Fruit fly (Drosophila melanogaster): ENCODE results near the gene cutlet.

The cutlet gene

dm6 chr2L:3737682-3738081 is 26.1 kb upstream of the cutlet start (continued):
- TF ChIP-seq usp (GFP tag; optimal IDR thresholded peaks at IDR 0.05), result no peak
- TF ChIP-seq gem (tag; optimal IDR thresholded peaks at IDR 0.05), result peak; percentile 21
- no peak for TF ChIP-seq mirr (GFP tag; optimal IDR thresholded peaks at IDR 0.05)
- TF ChIP-seq CG12391 (tag; optimal IDR thresholded peaks at IDR 0.05), result no peak
- TF ChIP-seq dmrt99B (tag; optimal IDR thresholded peaks at IDR 0.05), result peak; percentile 30
- TF ChIP-seq CG6791 (GFP tag; IDR thresholded peaks at IDR 0.05; ENCODE audit: partially characterized antibody), result no peak
- TF ChIP-seq CG4424 (GFP tag; optimal IDR thresholded peaks at IDR 0.05), result no peak
- peak in 1 of 2 experiments; percentile 22 for TF ChIP-seq eve (GFP tag; optimal IDR thresholded peaks at IDR 0.05)
- TF ChIP-seq Hmr (GFP tag; optimal IDR thresholded peaks at IDR 0.05), result peak; percentile 27
- peak; percentile 37 for TF ChIP-seq CG3281 (GFP tag; optimal IDR thresholded peaks at IDR 0.05)
- TF ChIP-seq CG15696 (tag; optimal IDR thresholded peaks at IDR 0.05), result no peak
- TF ChIP-seq CG17361 (GFP tag; IDR thresholded peaks at IDR 0.05), result no peak
- TF ChIP-seq Ets65A (GFP tag), result peak; percentile 15
- no peak for TF ChIP-seq CG4328 (GFP tag; optimal IDR thresholded peaks at IDR 0.05)
- TF ChIP-seq Meics (GFP tag; optimal IDR thresholded peaks at IDR 0.05), result peak; percentile 19
- peak; percentile 29 for TF ChIP-seq CG15269 (tag; optimal IDR thresholded peaks at IDR 0.05)
- TF ChIP-seq Poxn (GFP tag; IDR thresholded peaks at IDR 0.05), result no peak
- TF ChIP-seq CG11504 (tag; optimal IDR thresholded peaks at IDR 0.05), result peak; percentile 45
- no peak for TF ChIP-seq CG13287 (GFP tag; IDR thresholded peaks at IDR 0.05; ENCODE audit: partially characterized antibody)
- peak; percentile 24 for TF ChIP-seq CG10147 (GFP tag; optimal IDR thresholded peaks at IDR 0.05)
- peak; percentile 51 for TF ChIP-seq CG2678 (tag; optimal IDR thresholded peaks at IDR 0.05)

- TF ChIP-seq nmo (GFP tag; optimal IDR thresholded peaks at IDR 0.05), result peak; percentile 1
- TF ChIP-seq gro (GFP tag; optimal IDR thresholded peaks at IDR 0.05), result no peak
- no peak for TF ChIP-seq H15 (GFP tag; IDR thresholded peaks at IDR 0.05)
- no peak for TF ChIP-seq fd64A (GFP tag; optimal IDR thresholded peaks at IDR 0.05)
- TF ChIP-seq CG32532 (GFP tag; IDR thresholded peaks at IDR 0.05), result 0 out of 2 replicates have a peak, but pooled peaks have one; percentile 28
- no peak for TF ChIP-seq HLHmδ (GFP tag; optimal IDR thresholded peaks at IDR 0.05)
- no peak for TF ChIP-seq CG9876 (GFP tag; optimal IDR thresholded peaks at IDR 0.05)
- TF ChIP-seq CG18619 (GFP tag; optimal IDR thresholded peaks at IDR 0.05), result no peak
- no peak for TF ChIP-seq tup (GFP tag; optimal IDR thresholded peaks at IDR 0.05)
- no peak for TF ChIP-seq D19B (GFP tag; optimal IDR thresholded peaks at IDR 0.05)
- TF ChIP-seq CG8359 (GFP tag; optimal IDR thresholded peaks at IDR 0.05; ENCODE audit: borderline replicate concordance), result no peak
- no peak for TF ChIP-seq ato (GFP tag; IDR thresholded peaks at IDR 0.05; ENCODE audit: partially characterized antibody)
- TF ChIP-seq CG3847 (GFP tag; IDR thresholded peaks at IDR 0.05), result no peak
- no peak for TF ChIP-seq Ptx1 (GFP tag; IDR thresholded peaks at IDR 0.05)
- no peak for TF ChIP-seq Atf6 (GFP tag; IDR thresholded peaks at IDR 0.05)
- peak; percentile 86 for TF ChIP-seq abd-A (tag; optimal IDR thresholded peaks at IDR 0.05)
- TF ChIP-seq tio (GFP tag; optimal IDR thresholded peaks at IDR 0.05), result no peak
- TF ChIP-seq az2 (GFP tag; optimal IDR thresholded peaks at IDR 0.05), result no peak
- TF ChIP-seq Usf (GFP tag; optimal IDR thresholded peaks at IDR 0.05), result no peak
- TF ChIP-seq CG9437 (GFP tag; optimal IDR thresholded peaks at IDR 0.05), result peak; percentile 1
- no peak for TF ChIP-seq CG2199 (GFP tag; IDR thresholded peaks at IDR 0.05)
- no peak for TF ChIP-seq kah (GFP tag; optimal IDR thresholded peaks at IDR 0.05)
- peak; percentile 12 for TF ChIP-seq Med (GFP tag)
- TF ChIP-seq onecut (GFP tag; IDR thresholded peaks at IDR 0.05), result no peak
- TF ChIP-seq Mrtf (GFP tag; IDR thresholded peaks at IDR 0.05), result no peak
- TF ChIP-seq CG1603 (tag; optimal IDR thresholded peaks at IDR 0.05), result no peak
- TF ChIP-seq ab (GFP tag; optimal IDR thresholded peaks at IDR 0.05), result no peak
- no peak for TF ChIP-seq tx (GFP tag; optimal IDR thresholded peaks at IDR 0.05)
- no peak for TF ChIP-seq mirr (GFP tag; optimal IDR thresholded peaks at IDR 0.05)
- no peak for TF ChIP-seq Poxn (GFP tag; IDR thresholded peaks at IDR 0.05)
- no peak for TF ChIP-seq NC2α (GFP tag; optimal IDR thresholded peaks at IDR 0.05)
Observed at dm6 chr2L:3737003-3737662, 25.6 kb upstream of the cutlet start.

All from whole organism, embryonic.